Worm (Caenorhabditis elegans): ENCODE measurements around the gene nhr-133.

DNA sequence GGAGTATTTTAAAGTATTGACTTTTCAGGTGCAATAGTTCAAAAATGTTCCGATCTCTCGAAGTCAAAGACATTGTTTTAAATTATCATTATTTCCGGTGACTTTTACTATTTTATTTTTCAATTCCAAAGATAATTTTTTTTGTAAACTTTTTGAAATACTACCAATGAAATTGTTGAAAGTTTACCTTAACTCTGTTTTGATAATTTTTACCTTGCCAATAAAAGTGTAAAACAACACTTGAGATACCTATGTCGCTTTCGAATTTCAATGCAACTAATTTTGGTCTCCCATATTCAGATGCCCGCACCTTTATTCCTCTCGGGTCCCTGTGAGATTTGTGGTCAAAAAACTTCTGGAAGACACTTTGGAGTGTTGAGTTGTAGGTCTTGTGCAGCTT lies 13.2 kb upstream of the nhr-133 start, which contains the start of gene nhr-103:
- TF ChIP-seq lim-6 (tag; optimal IDR thresholded peaks at IDR 0.05) (no peak), tbx-2 (tag; optimal IDR thresholded peaks at IDR 0.05) (no peak), K09A11.1 (tag; optimal IDR thresholded peaks at IDR 0.05; ENCODE audit: insufficient read depth) (no peak)
